Worm (Caenorhabditis elegans) whole organism, L2 larva: ENCODE data around the gene str-228.

Source experiments
- F13H6.1 ChIP-seq: sonication (generic microtip); optimal IDR thresholded peaks from 2 replicates; lab custom pipeline; 2016; ENCODE audit warnings: missing genetic modification characterization, missing compliant biosample characterization
- ceh-82 ChIP-seq: fragments of 150-350 bp; optimal IDR thresholded peaks from 2 replicates; lab custom pipeline; 2014; ENCODE audit warnings: missing biosample characterization, missing genetic modification characterization
- egl-27 ChIP-seq: sonication (generic microtip); optimal IDR thresholded peaks from 3 replicates; lab custom pipeline; 2017; ENCODE audit warnings: missing biosample characterization, missing genetic modification reagents, missing genetic modification characterization
- elt-1 ChIP-seq: fragments of 150-350 bp; optimal IDR thresholded peaks from 2 replicates; lab custom pipeline; 2014; ENCODE audit warnings: missing biosample characterization, missing genetic modification characterization
- lin-11 ChIP-seq: fragments of 150-350 bp; sonication (generic microtip); optimal IDR thresholded peaks from 2 replicates; lab custom pipeline; 2014; ENCODE audit warnings: missing biosample characterization, missing genetic modification characterization, inconsistent platforms, mixed read lengths
- lin-13 ChIP-seq: fragments of 150-350 bp; optimal IDR thresholded peaks from 2 replicates; lab custom pipeline; 2014; ENCODE audit warnings: missing biosample characterization, missing genetic modification reagents, missing genetic modification characterization
- mbf-1 ChIP-seq: sonication (generic microtip); optimal IDR thresholded peaks from 2 replicates; lab custom pipeline; 2017; ENCODE audit warnings: missing biosample characterization, missing genetic modification characterization
- mdl-1 ChIP-seq, 2 experiments: fragments of 150-350 bp in 1 of 2; sonication (generic microtip) in 1 of 2; optimal IDR thresholded peaks; 2 replicates each; lab custom pipeline; 2017; ENCODE audit warnings: missing biosample characterization in 2 of 2, missing genetic modification characterization in 2 of 2
- nhr-129 ChIP-seq: fragments of 150-350 bp; optimal IDR thresholded peaks from 2 replicates; lab custom pipeline; 2014; ENCODE audit warnings: missing biosample characterization, missing genetic modification characterization
- unc-39 ChIP-seq: fragments of 150-350 bp; optimal IDR thresholded peaks from 2 replicates; lab custom pipeline; 2014; ENCODE audit warnings: missing biosample characterization, missing genetic modification characterization
- zag-1 ChIP-seq: fragments of 150-350 bp; optimal IDR thresholded peaks from 2 replicates; lab custom pipeline; 2014; ENCODE audit warnings: missing biosample characterization, missing genetic modification characterization
- ztf-11 ChIP-seq: sonication (generic microtip); optimal IDR thresholded peaks from 2 replicates; lab custom pipeline; 2017; ENCODE audit warnings: missing biosample characterization, missing genetic modification characterization

ce11 chrV:3551765-3552164 is 41.8 kb downstream of the str-228 start, which contains the start of gene grl-28:
- TF ChIP-seq zag-1 (tag; lab: Kevin White, UChicago) (no peak), ztf-11 (no peak), lin-11 (tag; lab: Kevin White, UChicago) (no peak), nhr-129 (tag; lab: Kevin White, UChicago) (no peak), mbf-1 (tag; lab: Kevin White, UChicago) (no peak), mdl-1 (tag; optimal IDR thresholded peaks at IDR 0.05; lab: Kevin White, UChicago) (no peak), egl-27 (tag; lab: Kevin White, UChicago) (no peak), unc-39 (tag; lab: Kevin White, UChicago) (no peak), lin-13 (GFP tag; lab: Kevin White, UChicago) (no peak), F13H6.1 (tag; lab: Kevin White, UChicago) (no peak), ceh-82 (tag; lab: Kevin White, UChicago) (no peak), elt-1 (tag; lab: Kevin White, UChicago) (no peak)
